Fruit fly (Drosophila melanogaster): ENCODE results near the gene Itpr.
A peak's percentile ranks its signal among the peaks of the same experiment; 100 is the strongest.

Gene Itpr

dm6 chr3R:5516582-5517001 lies 325 bp upstream of the Itpr start (continued):
- TF ChIP-seq dan (GFP tag; IDR thresholded peaks at IDR 0.05) (no peak), CG9797 (GFP tag; optimal IDR thresholded peaks at IDR 0.05) (peak; percentile 84), CG3847 (GFP tag; IDR thresholded peaks at IDR 0.05) (peak; percentile 53), CG8765 (GFP tag; IDR thresholded peaks at IDR 0.05) (no peak), unc-4 (GFP tag; IDR thresholded peaks at IDR 0.05; ENCODE audit: partially characterized antibody) (no peak), CG1529 (GFP tag; optimal IDR thresholded peaks at IDR 0.05) (no peak), Hr78 (GFP tag; optimal IDR thresholded peaks at IDR 0.05) (no peak), CG16863 (GFP tag; optimal IDR thresholded peaks at IDR 0.05) (no peak), ssp (GFP tag; IDR thresholded peaks at IDR 0.05) (no peak), az2 (GFP tag; optimal IDR thresholded peaks at IDR 0.05) (no peak), en (GFP tag; optimal IDR thresholded peaks at IDR 0.05) (no peak), CG6254 (GFP tag; optimal IDR thresholded peaks at IDR 0.05) (no peak), pum (GFP tag; optimal IDR thresholded peaks at IDR 0.05) (no peak), CG10321 (GFP tag; IDR thresholded peaks at IDR 0.05) (no peak), danr (GFP tag; IDR thresholded peaks at IDR 0.05) (no peak), Ets97D (GFP tag; optimal IDR thresholded peaks at IDR 0.05) (peak; percentile 57), CG6272 (GFP tag; IDR thresholded peaks at IDR 0.05) (no peak), CG11560 (tag; IDR thresholded peaks at IDR 0.05) (no peak), nau (GFP tag; optimal IDR thresholded peaks at IDR 0.05) (no peak), repo (GFP tag; optimal IDR thresholded peaks at IDR 0.05) (no peak), BEAF-32 (GFP tag; optimal IDR thresholded peaks at IDR 0.05) (peak; percentile 49), fd96Cb (tag; optimal IDR thresholded peaks at IDR 0.05) (no peak), CG5245 (GFP tag; optimal IDR thresholded peaks at IDR 0.05) (no peak), Doc2 (GFP tag; IDR thresholded peaks at IDR 0.05) (no peak), Rx (GFP tag; IDR thresholded peaks at IDR 0.05) (no peak), Sin3A (optimal IDR thresholded peaks at IDR 0.05) (peak; percentile 37), CG10267 (tag; optimal IDR thresholded peaks at IDR 0.05) (peak; percentile 48), fu2 (GFP tag; optimal IDR thresholded peaks at IDR 0.05) (no peak), ash1 (GFP tag; optimal IDR thresholded peaks at IDR 0.05) (no peak), CG13894 (tag; optimal IDR thresholded peaks at IDR 0.05) (no peak), sens (GFP tag) (peak; percentile 72), CG31388 (GFP tag; optimal IDR thresholded peaks at IDR 0.05) (no peak), CG10565 (GFP tag; optimal IDR thresholded peaks at IDR 0.05) (no peak)

DNA sequence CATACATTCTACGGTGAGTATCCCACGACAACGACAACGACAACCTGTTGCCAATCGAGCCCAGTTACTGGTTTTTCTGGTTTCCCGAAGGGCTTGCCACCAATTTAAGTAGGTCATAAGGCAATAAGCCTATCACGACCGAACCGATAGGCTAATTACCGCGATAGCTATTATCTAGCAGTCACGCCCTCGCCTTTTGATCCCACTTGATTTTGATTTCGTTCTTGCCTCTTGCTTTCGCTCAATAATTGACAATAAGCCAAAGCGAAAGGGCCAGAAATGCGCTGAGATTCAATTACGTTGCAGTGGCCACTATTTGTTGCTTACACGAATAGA lies 927 bp downstream of the Itpr start:
- TF ChIP-seq exex (tag; optimal IDR thresholded peaks at IDR 0.05) (peak; percentile 57), stc (GFP tag; IDR thresholded peaks at IDR 0.05) (peak; percentile 21; the same call in 1 of the 2 replicates), Bgb (GFP tag; IDR thresholded peaks at IDR 0.05; ENCODE audit: partially characterized antibody) (no peak), Taf1 (GFP tag; IDR thresholded peaks at IDR 0.05) (no peak), grn (GFP tag; optimal IDR thresholded peaks at IDR 0.05) (peak; percentile 0), row (GFP tag; IDR thresholded peaks at IDR 0.05) (0 out of 3 replicates have a peak, but pooled peaks have one; percentile 16), oc (tag; optimal IDR thresholded peaks at IDR 0.05) (peak; percentile 48), Vsx1 (GFP tag; optimal IDR thresholded peaks at IDR 0.05) (peak; percentile 76), da (GFP tag; optimal IDR thresholded peaks at IDR 0.05) (no peak), Blimp-1 (GFP tag; optimal IDR thresholded peaks at IDR 0.05) (peak; percentile 19)
